Fruit fly (Drosophila melanogaster): Measurements from ENCODE around the gene CRMP.
A peak's percentile ranks its signal among the peaks of the same experiment; 100 is the strongest.

CRMP gene

DNA sequence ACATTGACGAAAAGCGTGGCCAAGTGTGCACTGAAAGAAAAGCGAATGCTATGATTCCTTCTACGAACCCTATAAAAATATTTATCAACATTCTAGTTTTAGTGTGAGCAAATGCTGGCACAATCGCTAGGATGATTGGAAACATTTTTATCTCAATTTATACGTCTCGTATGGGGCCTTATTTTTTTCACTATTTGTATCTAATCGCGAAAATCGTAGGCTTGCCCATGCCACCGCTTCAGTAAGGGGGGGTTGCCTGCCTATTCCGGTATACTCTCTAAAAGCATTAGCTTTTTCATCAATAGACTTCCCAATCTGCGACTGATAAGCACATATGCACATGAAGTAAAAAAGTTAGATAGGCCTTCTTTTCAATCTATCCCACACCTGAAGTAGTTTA lies 5.3 kb upstream of the CRMP start (continued):
- TF ChIP-seq Ets97D (GFP tag; optimal IDR thresholded peaks at IDR 0.05) = peak; percentile 38
- no peak for TF ChIP-seq lola (GFP tag; optimal IDR thresholded peaks at IDR 0.05)
- TF ChIP-seq CG16779 (GFP tag; IDR thresholded peaks at IDR 0.05) = peak; percentile 71; the same call in 1 of the 2 replicates
- peak; percentile 86 for TF ChIP-seq CG15269 (tag; optimal IDR thresholded peaks at IDR 0.05)
- peak; percentile 28 for TF ChIP-seq her (GFP tag; optimal IDR thresholded peaks at IDR 0.05)
- TF ChIP-seq CG10462 (GFP tag; optimal IDR thresholded peaks at IDR 0.05) = peak; percentile 35
- TF ChIP-seq pum (GFP tag; optimal IDR thresholded peaks at IDR 0.05) = peak; percentile 75
- TF ChIP-seq cato (GFP tag; optimal IDR thresholded peaks at IDR 0.05; ENCODE audit: borderline replicate concordance) = no peak
- TF ChIP-seq CG3995 (GFP tag; optimal IDR thresholded peaks at IDR 0.05) = peak; percentile 6
- TF ChIP-seq CG10147 (GFP tag; optimal IDR thresholded peaks at IDR 0.05) = peak; percentile 75
- TF ChIP-seq ac (GFP tag; optimal IDR thresholded peaks at IDR 0.05) = no peak
- peak; percentile 55 for TF ChIP-seq Myb (GFP tag; optimal IDR thresholded peaks at IDR 0.05)
- TF ChIP-seq zen2 (GFP tag; IDR thresholded peaks at IDR 0.05; ENCODE audit: partially characterized antibody) = no peak
- peak; percentile 41 for TF ChIP-seq run (tag; optimal IDR thresholded peaks at IDR 0.05)
- TF ChIP-seq CG11093 (GFP tag; IDR thresholded peaks at IDR 0.05) = peak; percentile 49; the same call in 1 of the 3 replicates
- TF ChIP-seq CG17328 (GFP tag; IDR thresholded peaks at IDR 0.05) = peak; percentile 80
- peak; percentile 49 for TF ChIP-seq Mes4 (GFP tag; optimal IDR thresholded peaks at IDR 0.05)
- TF ChIP-seq Meics (GFP tag; optimal IDR thresholded peaks at IDR 0.05) = peak; percentile 79
- no peak for TF ChIP-seq CG13287 (GFP tag; IDR thresholded peaks at IDR 0.05; ENCODE audit: partially characterized antibody)
- TF ChIP-seq grau (tag; optimal IDR thresholded peaks at IDR 0.05) = peak; percentile 79
- TF ChIP-seq bcd (GFP tag; optimal IDR thresholded peaks at IDR 0.05) = peak; percentile 80
- TF ChIP-seq NC2β (GFP tag; optimal IDR thresholded peaks at IDR 0.05) = peak; percentile 63
- TF ChIP-seq MESR4 (GFP tag; optimal IDR thresholded peaks at IDR 0.05) = peak; percentile 4
- peak; percentile 51 for TF ChIP-seq sima (GFP tag; optimal IDR thresholded peaks at IDR 0.05)
- peak; percentile 88 for TF ChIP-seq zfh1 (GFP tag; IDR thresholded peaks at IDR 0.05)
- peak; percentile 90 for TF ChIP-seq CG34422 (GFP tag; IDR thresholded peaks at IDR 0.05)
- TF ChIP-seq CG10543 (GFP tag; optimal IDR thresholded peaks at IDR 0.05) = peak; percentile 69
- TF ChIP-seq CG12299 (tag; optimal IDR thresholded peaks at IDR 0.05) = peak; percentile 11
- peak; percentile 72; the same call in 1 of the 3 replicates for TF ChIP-seq CG3726 (GFP tag; IDR thresholded peaks at IDR 0.05)
- peak; percentile 84 for TF ChIP-seq seq (GFP tag; IDR thresholded peaks at IDR 0.05)
- TF ChIP-seq Ravus (GFP tag; IDR thresholded peaks at IDR 0.05) = peak; percentile 30; the same call in 1 of the 2 replicates
- TF ChIP-seq CG7839 (tag; optimal IDR thresholded peaks at IDR 0.05) = no peak
- TF ChIP-seq CG4617 (GFP tag; optimal IDR thresholded peaks at IDR 0.05; ENCODE audit: borderline replicate concordance) = no peak
- TF ChIP-seq bsh (GFP tag; optimal IDR thresholded peaks at IDR 0.05) = peak in 1 of 2 experiments; percentile 83
- TF ChIP-seq CG4854 (GFP tag; optimal IDR thresholded peaks at IDR 0.05) = peak; percentile 50
- peak; percentile 82 for TF ChIP-seq CG10209 (GFP tag; optimal IDR thresholded peaks at IDR 0.05)
- TF ChIP-seq Med (GFP tag) = peak; percentile 98
- peak; percentile 11 for TF ChIP-seq zen (tag; optimal IDR thresholded peaks at IDR 0.05)
- TF ChIP-seq Fer3 (tag; optimal IDR thresholded peaks at IDR 0.05) = peak; percentile 85
- TF ChIP-seq Atf6 (GFP tag; IDR thresholded peaks at IDR 0.05) = peak; percentile 89
- peak; percentile 88 for TF ChIP-seq Hmr (GFP tag; optimal IDR thresholded peaks at IDR 0.05)
- no peak for TF ChIP-seq HLH4C (GFP tag; IDR thresholded peaks at IDR 0.05; ENCODE audit: partially characterized antibody)
- peak; percentile 58 for TF ChIP-seq CG6765 (GFP tag; optimal IDR thresholded peaks at IDR 0.05)
- peak; percentile 80 for TF ChIP-seq Mad (GFP tag; optimal IDR thresholded peaks at IDR 0.05)
- peak; percentile 57 for TF ChIP-seq odd (GFP tag; optimal IDR thresholded peaks at IDR 0.05)
- TF ChIP-seq CG13424 (tag; optimal IDR thresholded peaks at IDR 0.05) = peak; percentile 79
- TF ChIP-seq pita (GFP tag; optimal IDR thresholded peaks at IDR 0.05) = no peak
- peak; percentile 63 for TF ChIP-seq CG4424 (GFP tag; optimal IDR thresholded peaks at IDR 0.05)
- peak; percentile 76 for TF ChIP-seq Xbp1 (GFP tag; optimal IDR thresholded peaks at IDR 0.05)
- no peak for TF ChIP-seq tio (GFP tag; optimal IDR thresholded peaks at IDR 0.05)
